Fruit fly (Drosophila melanogaster): ENCODE measurements around the gene CG10979.
A peak's percentile ranks its signal among the peaks of the same experiment; 100 is the strongest.

CG10979 gene

DNA sequence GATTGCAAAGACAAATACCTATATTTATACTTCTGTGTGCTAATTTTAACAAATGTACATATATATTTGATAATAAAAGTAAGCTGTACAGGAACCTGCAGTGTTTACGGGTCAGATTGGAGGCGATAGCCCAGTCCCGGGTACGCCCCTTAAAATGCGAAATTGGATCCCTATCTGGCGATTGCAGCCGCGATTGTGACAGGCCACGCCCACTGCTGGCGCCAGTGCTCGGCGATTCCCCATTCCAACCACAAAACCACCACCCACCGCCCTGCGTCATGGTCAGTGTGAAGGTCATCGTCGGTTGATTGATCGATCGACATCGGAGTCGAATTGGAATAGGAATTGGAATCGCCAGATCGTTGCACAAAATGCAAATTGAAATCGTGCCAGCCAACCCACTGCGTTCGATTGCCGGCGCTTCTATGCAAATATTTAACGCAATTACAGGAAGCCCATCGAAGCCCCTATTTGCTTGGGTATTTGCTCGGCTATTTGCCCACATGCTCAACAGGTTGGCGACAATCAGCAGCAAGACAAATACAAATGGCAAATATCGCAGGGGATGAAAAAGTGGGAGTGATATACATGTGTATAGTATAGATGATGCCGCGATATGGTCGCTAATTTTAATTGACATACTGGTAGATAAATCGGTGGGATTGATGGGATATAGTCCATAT lies 44.3 kb downstream of the CG10979 start (continued):
- TF ChIP-seq CG10631 (GFP tag; optimal IDR thresholded peaks at IDR 0.05) (peak; percentile 41), CG8632 (GFP tag; optimal IDR thresholded peaks at IDR 0.05) (peak; percentile 53), dac (GFP tag; optimal IDR thresholded peaks at IDR 0.05) (no peak), Hr39 (GFP tag; optimal IDR thresholded peaks at IDR 0.05) (no peak), Eip78C (GFP tag) (peak; percentile 83), Hr38 (GFP tag; optimal IDR thresholded peaks at IDR 0.05) (no peak), achi (GFP tag; optimal IDR thresholded peaks at IDR 0.05) (peak; percentile 2), dsx (GFP tag; optimal IDR thresholded peaks at IDR 0.05; ENCODE audit: poor library complexity, severe bottlenecking) (no peak), Met (GFP tag; optimal IDR thresholded peaks at IDR 0.05) (no peak), Gug (GFP tag; IDR thresholded peaks at IDR 0.05) (0 out of 2 replicates have a peak, but pooled peaks have one; percentile 13), CG10669 (GFP tag; optimal IDR thresholded peaks at IDR 0.05) (peak; percentile 52), pdm3 (GFP tag; optimal IDR thresholded peaks at IDR 0.05) (peak; percentile 11), CG11902 (GFP tag; optimal IDR thresholded peaks at IDR 0.05) (no peak), cyc (GFP tag; optimal IDR thresholded peaks at IDR 0.05) (no peak), CG7368 (GFP tag; optimal IDR thresholded peaks at IDR 0.05) (peak; percentile 39), CG3032 (tag; optimal IDR thresholded peaks at IDR 0.05) (peak; percentile 19), CG11294 (GFP tag; IDR thresholded peaks at IDR 0.05) (no peak), CG6163 (GFP tag; IDR thresholded peaks at IDR 0.05) (no peak; the same call in 2 of the 3 replicates)

DNA sequence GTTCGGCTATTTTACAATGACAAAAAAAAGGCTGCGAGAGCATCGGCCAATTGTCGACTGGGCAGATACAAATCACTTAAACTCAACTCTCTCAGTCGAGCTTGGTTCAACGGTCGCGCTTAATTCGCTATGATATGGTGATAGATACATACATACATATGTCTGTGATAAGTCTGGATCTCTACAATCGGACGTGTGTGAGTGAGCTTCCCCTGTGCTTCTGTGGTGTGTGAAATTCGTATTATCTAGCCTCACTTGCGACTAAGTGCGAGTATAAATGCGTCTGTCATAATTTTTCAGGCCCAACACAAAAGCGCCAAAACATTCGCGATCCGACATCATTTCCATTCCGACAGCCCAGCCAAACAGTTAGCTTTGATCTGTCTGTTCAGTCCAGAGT lies 46.4 kb downstream of the CG10979 start, which contains the start of gene CG1213:
Gene CG1213, plus strand, starts transcription at position 301 of the 400 bp plus-strand sequence.
- no peak for TF ChIP-seq fkh (GFP tag; optimal IDR thresholded peaks at IDR 0.05)
- TF ChIP-seq ss (GFP tag; optimal IDR thresholded peaks at IDR 0.05), result no peak
- no peak for TF ChIP-seq Gug (GFP tag; IDR thresholded peaks at IDR 0.05)
- no peak for TF ChIP-seq topi (GFP tag; optimal IDR thresholded peaks at IDR 0.05)
- TF ChIP-seq Sox15 (GFP tag; optimal IDR thresholded peaks at IDR 0.05), result no peak
- TF ChIP-seq OdsH (GFP tag; optimal IDR thresholded peaks at IDR 0.05), result no peak
- no peak for TF ChIP-seq CG11902 (GFP tag; optimal IDR thresholded peaks at IDR 0.05)
- no peak for TF ChIP-seq CG6276 (GFP tag; optimal IDR thresholded peaks at IDR 0.05)
- no peak for TF ChIP-seq CG34406 (GFP tag; optimal IDR thresholded peaks at IDR 0.05)
- TF ChIP-seq dsx (GFP tag; optimal IDR thresholded peaks at IDR 0.05; ENCODE audit: poor library complexity, severe bottlenecking), result no peak
- no peak for TF ChIP-seq cyc (GFP tag; optimal IDR thresholded peaks at IDR 0.05)
- TF ChIP-seq CG8632 (GFP tag; optimal IDR thresholded peaks at IDR 0.05), result no peak
- no peak for TF ChIP-seq dac (GFP tag; optimal IDR thresholded peaks at IDR 0.05)
- TF ChIP-seq CG6808 (GFP tag; optimal IDR thresholded peaks at IDR 0.05), result no peak
- no peak for TF ChIP-seq salr (GFP tag; optimal IDR thresholded peaks at IDR 0.05)
- TF ChIP-seq Met (GFP tag; optimal IDR thresholded peaks at IDR 0.05), result no peak
- no peak for TF ChIP-seq Ets96B (tag; optimal IDR thresholded peaks at IDR 0.05)

DNA sequence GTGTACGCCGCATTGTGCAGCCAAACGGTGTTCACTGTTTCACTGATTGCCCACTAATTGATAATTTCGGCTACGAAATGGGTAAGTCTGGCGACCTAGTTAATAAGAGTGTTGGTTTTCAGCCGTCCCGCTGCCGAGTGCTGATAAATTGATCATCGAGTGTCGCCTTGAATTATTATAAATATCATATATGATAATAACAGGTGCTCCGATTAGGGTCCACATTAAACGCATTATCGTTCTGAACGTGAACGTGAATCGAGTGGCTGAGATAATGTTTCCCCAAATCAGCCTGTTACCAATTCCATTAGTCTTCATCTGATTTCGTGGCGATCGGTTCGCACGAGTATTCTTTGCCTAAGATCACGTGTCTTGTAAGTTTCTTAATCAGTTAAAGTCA lies 46.8 kb downstream of the CG10979 start:
- TF ChIP-seq Hr38 (GFP tag; optimal IDR thresholded peaks at IDR 0.05) (no peak), CG6854 (GFP tag; optimal IDR thresholded peaks at IDR 0.05) (no peak), CG10631 (GFP tag; optimal IDR thresholded peaks at IDR 0.05) (no peak), vri (GFP tag; optimal IDR thresholded peaks at IDR 0.05) (peak; percentile 21), CG8119 (GFP tag; IDR thresholded peaks at IDR 0.05) (no peak), salr (GFP tag; optimal IDR thresholded peaks at IDR 0.05) (no peak), OdsH (GFP tag; optimal IDR thresholded peaks at IDR 0.05) (no peak), CG3919 (GFP tag; optimal IDR thresholded peaks at IDR 0.05) (no peak)

DNA sequence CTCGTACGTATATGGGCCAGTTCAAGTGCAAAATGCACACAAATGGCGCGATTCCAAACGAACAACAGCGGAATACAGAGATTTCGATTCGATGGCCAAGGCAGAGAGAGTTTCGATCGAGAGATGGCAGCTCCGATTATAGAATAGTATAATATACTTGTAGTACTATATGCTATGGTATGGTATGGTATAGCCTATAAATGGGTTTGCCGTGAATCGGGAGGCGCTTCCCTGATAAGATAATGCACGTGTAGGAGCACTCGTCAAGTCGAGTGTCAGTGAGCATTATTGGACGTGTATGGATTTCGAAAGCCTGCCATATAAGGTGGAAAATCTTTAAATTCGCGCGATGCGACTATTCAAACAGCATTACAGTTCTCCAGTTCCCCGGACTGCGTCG lies 49.0 kb downstream of the CG10979 start:
- no peak for TF ChIP-seq eg (GFP tag; IDR thresholded peaks at IDR 0.05)
- peak; percentile 88 for TF ChIP-seq svp (GFP tag)
- no peak for TF ChIP-seq CG15336 (GFP tag; IDR thresholded peaks at IDR 0.05)
